Worm (Caenorhabditis elegans) whole organism, L3 larva: ENCODE results near the gene grl-30.

ENCODE experiments used
- R02D3.7 ChIP-seq: fragments of 150-350 bp; optimal IDR thresholded peaks from 2 replicates; lab custom pipeline; 2014; ENCODE audit warnings: missing biosample characterization, missing genetic modification characterization
- ZK546.5 ChIP-seq: sonication (generic microtip); optimal IDR thresholded peaks from 2 replicates; lab custom pipeline; 2017; ENCODE audit warnings: missing biosample characterization, missing genetic modification characterization
- aly-2 ChIP-seq: fragments of 150-350 bp; optimal IDR thresholded peaks from 2 replicates; lab custom pipeline; 2014; ENCODE audit warnings: missing biosample characterization, missing genetic modification characterization
- ama-1 ChIP-seq: fragments of 150-350 bp; optimal IDR thresholded peaks from 2 replicates; lab custom pipeline; 2018
- ceh-16 ChIP-seq: sonication (generic microtip); optimal IDR thresholded peaks from 2 replicates; lab custom pipeline; 2017; ENCODE audit warnings: missing biosample characterization, missing genetic modification characterization
- ceh-82 ChIP-seq: fragments of 150-350 bp; optimal IDR thresholded peaks from 2 replicates; lab custom pipeline; 2014; ENCODE audit warnings: missing biosample characterization, missing genetic modification characterization
- daf-12 ChIP-seq: fragments of 150-350 bp; optimal IDR thresholded peaks from 2 replicates; lab custom pipeline; 2014; ENCODE audit warnings: missing biosample characterization, missing genetic modification reagents, missing genetic modification characterization
- egl-27 ChIP-seq: sonication (generic microtip); optimal IDR thresholded peaks from 4 replicates; lab custom pipeline; 2017; ENCODE audit warnings: missing biosample characterization, missing genetic modification reagents, missing genetic modification characterization
- elt-2 ChIP-seq: sonication (generic microtip); optimal IDR thresholded peaks from 2 replicates; lab custom pipeline; 2016; ENCODE audit warnings: missing genetic modification reagents, mild to moderate bottlenecking, missing genetic modification characterization, missing compliant biosample characterization
- elt-3 ChIP-seq, 3 experiments: fragments of 150-350 bp in 1 of 3; sonication (generic microtip) in 2 of 3; optimal IDR thresholded peaks; 2 replicates in 2 of 3; 4 replicates in 1 of 3; lab custom pipeline; 2014 to 2017; ENCODE audit warnings: missing biosample characterization in 3 of 3, missing genetic modification characterization in 3 of 3
- eor-1 ChIP-seq, 2 experiments: fragments of 150-350 bp; optimal IDR thresholded peaks; 2 replicates each; lab custom pipeline; 2014 to 2018; ENCODE audit warnings: missing biosample characterization in 2 of 2, missing genetic modification characterization in 2 of 2
- fkh-2 ChIP-seq: fragments of 150-350 bp; optimal IDR thresholded peaks from 2 replicates; lab custom pipeline; 2014; ENCODE audit warnings: missing biosample characterization, missing genetic modification reagents, missing genetic modification characterization
- fos-1 ChIP-seq: fragments of 150-350 bp; optimal IDR thresholded peaks from 2 replicates; lab custom pipeline; 2014; ENCODE audit warnings: missing biosample characterization, missing genetic modification characterization
- hmg-11 ChIP-seq: sonication (generic microtip); optimal IDR thresholded peaks from 2 replicates; lab custom pipeline; 2016; ENCODE audit warnings: missing genetic modification characterization, missing compliant biosample characterization
- lin-15B ChIP-seq: fragments of 150-350 bp; optimal IDR thresholded peaks from 2 replicates; lab custom pipeline; 2014; ENCODE audit warnings: missing biosample characterization, missing genetic modification characterization
- lin-39 ChIP-seq: fragments of 150-350 bp; optimal IDR thresholded peaks from 2 replicates; lab custom pipeline; 2018; ENCODE audit warnings: missing biosample characterization, missing genetic modification reagents, missing genetic modification characterization
- lsy-12 ChIP-seq: sonication (generic microtip); optimal IDR thresholded peaks from 2 replicates; lab custom pipeline; 2016; ENCODE audit warnings: mild to moderate bottlenecking, missing genetic modification characterization, missing compliant biosample characterization
- mml-1 ChIP-seq: fragments of 150-350 bp; sonication (generic microtip); optimal IDR thresholded peaks from 3 replicates; lab custom pipeline; 2014; ENCODE audit warnings: missing biosample characterization, missing genetic modification characterization
- nfya-1 ChIP-seq: sonication (generic microtip); optimal IDR thresholded peaks from 2 replicates; lab custom pipeline; 2017; ENCODE audit warnings: missing genetic modification characterization, mild to moderate bottlenecking, missing compliant biosample characterization, antibody characterized with exemption, moderate library complexity; ENCODE audit not compliant: insufficient read depth
- nhr-12 ChIP-seq: fragments of 150-350 bp; optimal IDR thresholded peaks from 2 replicates; lab custom pipeline; 2014; ENCODE audit warnings: missing biosample characterization, missing genetic modification characterization
- nhr-23 ChIP-seq: fragments of 150-350 bp; optimal IDR thresholded peaks from 2 replicates; lab custom pipeline; 2014; ENCODE audit warnings: missing biosample characterization, missing genetic modification reagents, missing genetic modification characterization
- nhr-28 ChIP-seq: fragments of 150-350 bp; optimal IDR thresholded peaks from 2 replicates; lab custom pipeline; 2014; ENCODE audit warnings: missing biosample characterization, missing genetic modification characterization
- nhr-43 ChIP-seq: sonication (generic microtip); optimal IDR thresholded peaks from 2 replicates; lab custom pipeline; 2016; ENCODE audit warnings: mild to moderate bottlenecking, missing genetic modification characterization, missing compliant biosample characterization; ENCODE audit not compliant: poor library complexity, severe bottlenecking
- nhr-67 ChIP-seq: fragments of 150-350 bp; optimal IDR thresholded peaks from 2 replicates; lab custom pipeline; 2014; ENCODE audit warnings: missing biosample characterization, missing genetic modification characterization
- nhr-76 ChIP-seq: fragments of 150-350 bp; sonication (generic microtip); optimal IDR thresholded peaks from 5 replicates; lab custom pipeline; 2014; ENCODE audit warnings: missing biosample characterization, missing genetic modification characterization
- nhr-77 ChIP-seq: fragments of 150-350 bp; optimal IDR thresholded peaks from 2 replicates; lab custom pipeline; 2014; ENCODE audit warnings: missing biosample characterization, missing genetic modification characterization
- pha-4 ChIP-seq: fragments of 150-350 bp; optimal IDR thresholded peaks from 2 replicates; lab custom pipeline; 2014; ENCODE audit warnings: missing biosample characterization, missing genetic modification reagents, missing genetic modification characterization
- pqm-1 ChIP-seq: fragments of 150-350 bp; optimal IDR thresholded peaks from 2 replicates; lab custom pipeline; 2017; ENCODE audit warnings: missing biosample characterization, missing genetic modification characterization, inconsistent platforms
- sea-2 ChIP-seq: fragments of 150-350 bp; sonication (generic microtip); optimal IDR thresholded peaks from 4 replicates; lab custom pipeline; 2014; ENCODE audit warnings: missing biosample characterization, missing genetic modification reagents, missing genetic modification characterization
- skn-1 ChIP-seq: fragments of 150-350 bp; optimal IDR thresholded peaks from 2 replicates; lab custom pipeline; 2014; ENCODE audit warnings: missing biosample characterization, missing genetic modification characterization
- snpc-4 ChIP-seq: fragments of 150-350 bp; optimal IDR thresholded peaks from 2 replicates; lab custom pipeline; 2014; ENCODE audit warnings: missing biosample characterization, missing genetic modification characterization
- tbx-2 ChIP-seq: sonication (generic microtip); optimal IDR thresholded peaks from 2 replicates; lab custom pipeline; 2016; ENCODE audit warnings: mild to moderate bottlenecking, missing genetic modification characterization, missing compliant biosample characterization
- ztf-11 ChIP-seq: fragments of 150-350 bp; optimal IDR thresholded peaks from 2 replicates; lab custom pipeline; 2014; ENCODE audit warnings: missing biosample characterization, missing genetic modification characterization
- ztf-4 ChIP-seq: fragments of 150-350 bp; optimal IDR thresholded peaks from 2 replicates; lab custom pipeline; 2014; ENCODE audit warnings: missing biosample characterization, missing genetic modification characterization

grl-30 gene

ce11 chrV:3580385-3580784 is 24.3 kb downstream of the grl-30 start:
- TF ChIP-seq sea-2 (no peak), ceh-16 (tag; lab: Kevin White, UChicago) (no peak), pha-4 (peak; percentile 2), egl-27 (tag; lab: Kevin White, UChicago) (no peak), snpc-4 (tag; lab: Kevin White, UChicago) (no peak), ama-1 (lab: Kevin White, UChicago) (no peak), nhr-28 (no peak), elt-2 (tag; lab: Kevin White, UChicago) (peak; percentile 76), nhr-23 (tag; lab: Kevin White, UChicago) (no peak), ztf-4 (tag; lab: Kevin White, UChicago) (no peak), nhr-43 (tag; lab: Kevin White, UChicago) (no peak), nhr-12 (no peak), lsy-12 (tag; lab: Kevin White, UChicago) (no peak), pqm-1 (tag; lab: Kevin White, UChicago) (peak; percentile 60), ztf-11 (tag; lab: Kevin White, UChicago) (no peak), aly-2 (no peak)

ce11 chrV:3581034-3581433 is 24.9 kb downstream of the grl-30 start:
- TF ChIP-seq lin-39 (tag; lab: Kevin White, UChicago) (no peak), pha-4 (peak; percentile 66)

ce11 chrV:3581643-3582042 is 25.6 kb downstream of the grl-30 start:
- TF ChIP-seq nfya-1 (tag; lab: Kevin White, UChicago) (no peak), elt-2 (tag; lab: Kevin White, UChicago) (no peak), nhr-12 (no peak), lin-39 (tag; lab: Kevin White, UChicago) (no peak), hmg-11 (tag; lab: Kevin White, UChicago) (no peak), mml-1 (tag; lab: Kevin White, UChicago) (no peak), lin-15B (tag; lab: Kevin White, UChicago) (no peak)

ce11 chrV:3582086-3582485 is 26.0 kb downstream of the grl-30 start:
- TF ChIP-seq nfya-1 (tag; lab: Kevin White, UChicago) = peak; percentile 34
- peak; percentile 60 for TF ChIP-seq nhr-43 (tag; lab: Kevin White, UChicago)
- no peak for TF ChIP-seq lin-39 (tag; lab: Kevin White, UChicago)
- TF ChIP-seq elt-2 (tag; lab: Kevin White, UChicago) = peak; percentile 6
- TF ChIP-seq aly-2 = no peak

ce11 chrV:3582671-3583070 is 26.6 kb downstream of the grl-30 start:
- no peak for TF ChIP-seq nhr-67 (tag; lab: Kevin White, UChicago)
- TF ChIP-seq sea-2 = no peak
- no peak for TF ChIP-seq eor-1 (tag; optimal IDR thresholded peaks at IDR 0.05; lab: Kevin White, UChicago)
- no peak for TF ChIP-seq lsy-12 (tag; lab: Kevin White, UChicago)
- TF ChIP-seq nhr-12 = no peak
- TF ChIP-seq ZK546.5 = no peak
- no peak for TF ChIP-seq nhr-77
- TF ChIP-seq nhr-76 (tag; lab: Kevin White, UChicago) = no peak
- no peak for TF ChIP-seq lin-39 (tag; lab: Kevin White, UChicago)
- no peak for TF ChIP-seq ceh-82 (tag; lab: Kevin White, UChicago)
- TF ChIP-seq fos-1 (tag; lab: Kevin White, UChicago) = no peak
- no peak for TF ChIP-seq skn-1 (tag; lab: Kevin White, UChicago)
- no peak for TF ChIP-seq ztf-11 (tag; lab: Kevin White, UChicago)
- no peak for TF ChIP-seq hmg-11 (tag; lab: Kevin White, UChicago)

ce11 chrV:3583622-3584021 is 27.5 kb downstream of the grl-30 start:
- no peak for TF ChIP-seq fkh-2
- TF ChIP-seq nfya-1 (tag; lab: Kevin White, UChicago) = no peak
- no peak for TF ChIP-seq R02D3.7 (tag; lab: Kevin White, UChicago)
- no peak for TF ChIP-seq elt-3 (tag; optimal IDR thresholded peaks at IDR 0.05; lab: Kevin White, UChicago)
- no peak for TF ChIP-seq daf-12 (tag; lab: Kevin White, UChicago)
- TF ChIP-seq tbx-2 (tag; lab: Kevin White, UChicago) = no peak
- TF ChIP-seq ama-1 (lab: Kevin White, UChicago) = no peak
- TF ChIP-seq, all 47 proteins: peak for 0
